Fruit fly (Drosophila melanogaster): ENCODE measurements around the gene lsn.

Gene lsn

DNA sequence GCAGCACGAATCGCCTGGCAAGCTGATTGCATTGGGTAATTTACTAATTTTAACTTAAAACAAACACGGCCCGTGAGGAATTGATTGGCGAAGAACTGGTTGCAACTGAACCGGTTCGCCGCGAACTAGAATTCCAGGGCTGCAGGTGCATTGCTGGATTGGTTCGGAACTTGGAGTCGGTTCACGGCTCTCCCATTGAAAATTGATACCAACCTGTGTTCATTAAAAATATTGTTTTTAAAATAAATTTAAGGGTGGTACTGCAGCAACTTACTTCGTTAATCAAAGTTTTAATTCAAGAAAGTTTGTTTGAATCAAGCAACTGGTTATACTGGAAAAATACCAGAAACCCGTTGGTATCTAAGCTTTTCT lies 42.4 kb upstream of the lsn start, which contains the start of gene CASK (continued):
- TF ChIP-seq slbo (GFP tag; IDR thresholded peaks at IDR 0.05): 0 out of 2 replicates have a peak, but pooled peaks have one; percentile 9
- TF ChIP-seq knrl (GFP tag; IDR thresholded peaks at IDR 0.05; ENCODE audit: partially characterized antibody): peak; percentile 60
- TF ChIP-seq Fer3 (tag; optimal IDR thresholded peaks at IDR 0.05): no peak
- TF ChIP-seq CG4328 (GFP tag; optimal IDR thresholded peaks at IDR 0.05): no peak
- TF ChIP-seq disco-r (GFP tag; optimal IDR thresholded peaks at IDR 0.05): no peak
- no peak for TF ChIP-seq chinmo (GFP tag; IDR thresholded peaks at IDR 0.05; ENCODE audit: partially characterized antibody)
- no peak for TF ChIP-seq exex (tag; optimal IDR thresholded peaks at IDR 0.05)
- peak; percentile 12 for TF ChIP-seq grau (tag; optimal IDR thresholded peaks at IDR 0.05)
- no peak for TF ChIP-seq kay (GFP tag; optimal IDR thresholded peaks at IDR 0.05)
- TF ChIP-seq Six4 (GFP tag; optimal IDR thresholded peaks at IDR 0.05): no peak
- no peak for TF ChIP-seq CG2875 (GFP tag; optimal IDR thresholded peaks at IDR 0.05)
- TF ChIP-seq grn (GFP tag; optimal IDR thresholded peaks at IDR 0.05): no peak
- TF ChIP-seq cg (GFP tag; optimal IDR thresholded peaks at IDR 0.05): peak; percentile 67
- 0 out of 2 replicates have a peak, but pooled peaks have one; percentile 51 for TF ChIP-seq CG31441 (GFP tag; IDR thresholded peaks at IDR 0.05)
- peak; percentile 17 for TF ChIP-seq Dek (tag; optimal IDR thresholded peaks at IDR 0.05)
- TF ChIP-seq CG2129 (GFP tag; IDR thresholded peaks at IDR 0.05; ENCODE audit: partially characterized antibody): no peak
- TF ChIP-seq ssp (GFP tag; IDR thresholded peaks at IDR 0.05): no peak
- no peak for TF ChIP-seq so (GFP tag; IDR thresholded peaks at IDR 0.05)
- TF ChIP-seq Hr51 (GFP tag; optimal IDR thresholded peaks at IDR 0.05): no peak
- TF ChIP-seq BEAF-32 (GFP tag; optimal IDR thresholded peaks at IDR 0.05): peak; percentile 55
- TF ChIP-seq prd (optimal IDR thresholded peaks at IDR 0.05): no peak
- 0 out of 3 replicates have a peak, but pooled peaks have one; percentile 19 for TF ChIP-seq prd (GFP tag; IDR thresholded peaks at IDR 0.05)
- peak in 1 of 2 experiments; percentile 25 for TF ChIP-seq Pdp1 (GFP tag; optimal IDR thresholded peaks at IDR 0.05)
- no peak for TF ChIP-seq CkIIα-i1 (GFP tag; IDR thresholded peaks at IDR 0.05)
- no peak for TF ChIP-seq wek (GFP tag; optimal IDR thresholded peaks at IDR 0.05)
- peak; percentile 79 for TF ChIP-seq MESR4 (GFP tag; optimal IDR thresholded peaks at IDR 0.05)
- TF ChIP-seq CG10959 (GFP tag; IDR thresholded peaks at IDR 0.05): no peak
- TF ChIP-seq sisA (GFP tag; IDR thresholded peaks at IDR 0.05): no peak
- TF ChIP-seq Tbp (GFP tag; optimal IDR thresholded peaks at IDR 0.05): no peak
- no peak for TF ChIP-seq BtbVII (GFP tag; optimal IDR thresholded peaks at IDR 0.05)
- peak; percentile 85 for TF ChIP-seq CG9797 (GFP tag; optimal IDR thresholded peaks at IDR 0.05)
- no peak for TF ChIP-seq gro (GFP tag; optimal IDR thresholded peaks at IDR 0.05)
- no peak for TF ChIP-seq ftz-f1 (GFP tag; optimal IDR thresholded peaks at IDR 0.05)
- peak; percentile 75 for TF ChIP-seq Med (GFP tag)
- no peak for TF ChIP-seq slp2 (GFP tag; optimal IDR thresholded peaks at IDR 0.05)
- no peak for TF ChIP-seq Hmx (GFP tag; optimal IDR thresholded peaks at IDR 0.05)
- TF ChIP-seq CG11398 (GFP tag; optimal IDR thresholded peaks at IDR 0.05): no peak
- TF ChIP-seq zen (tag; optimal IDR thresholded peaks at IDR 0.05): no peak
- no peak for TF ChIP-seq z (GFP tag; IDR thresholded peaks at IDR 0.05)

DNA sequence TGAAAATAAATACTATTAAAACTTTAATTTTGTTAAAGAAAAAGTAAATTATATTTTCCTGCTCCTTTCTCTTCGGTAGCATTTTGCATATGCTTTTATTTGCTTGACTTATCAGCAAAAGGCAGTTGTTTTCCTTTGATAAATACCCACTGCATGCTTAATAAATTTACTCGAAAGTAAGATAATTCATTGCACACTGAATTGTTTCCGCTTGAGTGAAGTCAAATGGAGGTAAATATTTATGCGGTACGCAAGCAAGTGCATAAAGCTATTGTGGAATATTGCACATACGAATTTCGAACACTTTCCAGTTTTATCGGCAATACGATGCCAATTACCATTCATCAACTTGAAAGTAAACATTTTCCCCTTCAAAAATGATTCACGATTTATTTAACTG lies 41.9 kb upstream of the lsn start:
- TF ChIP-seq CG4707 (GFP tag; optimal IDR thresholded peaks at IDR 0.05) (no peak), Deaf1 (tag; optimal IDR thresholded peaks at IDR 0.05) (no peak), CG15696 (tag; optimal IDR thresholded peaks at IDR 0.05) (peak; percentile 6), Blimp-1 (GFP tag; optimal IDR thresholded peaks at IDR 0.05) (peak; percentile 34), Hey (tag; optimal IDR thresholded peaks at IDR 0.05) (no peak), ATbp (GFP tag; optimal IDR thresholded peaks at IDR 0.05) (peak; percentile 1), nom (GFP tag; optimal IDR thresholded peaks at IDR 0.05) (peak; percentile 65), CG12659 (GFP tag; optimal IDR thresholded peaks at IDR 0.05) (no peak), sens (GFP tag) (peak; percentile 63), CG1233 (GFP tag; optimal IDR thresholded peaks at IDR 0.05) (peak; percentile 12), bsh (GFP tag; optimal IDR thresholded peaks at IDR 0.05) (peak in 1 of 2 experiments; percentile 27), D (optimal IDR thresholded peaks at IDR 0.05) (no peak), D (GFP tag; optimal IDR thresholded peaks at IDR 0.05) (peak; percentile 1), CG31224 (GFP tag; IDR thresholded peaks at IDR 0.05) (no peak), exex (tag; optimal IDR thresholded peaks at IDR 0.05) (no peak)
